Fruit fly (Drosophila melanogaster): ENCODE measurements around the gene fws.

Gene fws

dm6 chr2L:17485457-17485856 is 4.6 kb upstream of the fws start, which contains the start of the genes CG43221 and CG43645:
CG43221 (plus strand) TSS chr2L:17485757.
CG43645 (plus strand) TSS chr2L:17485757.
- TF ChIP-seq rgr (GFP tag; optimal IDR thresholded peaks at IDR 0.05) (no peak), Dif (GFP tag; optimal IDR thresholded peaks at IDR 0.05; ENCODE audit: partially characterized antibody) (no peak), lola (GFP tag; optimal IDR thresholded peaks at IDR 0.05) (no peak), Jra (GFP tag; optimal IDR thresholded peaks at IDR 0.05) (no peak), brk (GFP tag; optimal IDR thresholded peaks at IDR 0.05) (no peak), Sp1 (GFP tag; optimal IDR thresholded peaks at IDR 0.05) (no peak), dmrt93B (GFP tag; optimal IDR thresholded peaks at IDR 0.05) (no peak)

dm6 chr2L:17484174-17484573 is 3.3 kb upstream of the fws start, which contains the start of the genes GCS2beta and CG5131:
GCS2beta (minus strand) TSS chr2L:17484307.
CG5131 (plus strand) TSS chr2L:17484501.
- TF ChIP-seq OdsH (GFP tag; optimal IDR thresholded peaks at IDR 0.05) (peak; percentile 92), fru (GFP tag; optimal IDR thresholded peaks at IDR 0.05) (peak; percentile 93), Mio (GFP tag; optimal IDR thresholded peaks at IDR 0.05) (peak; percentile 79), CG9705 (GFP tag; optimal IDR thresholded peaks at IDR 0.05) (peak; percentile 74), Rel (GFP tag; optimal IDR thresholded peaks at IDR 0.05) (no peak), Rel (tag; optimal IDR thresholded peaks at IDR 0.05) (peak; percentile 43), dl (GFP tag; optimal IDR thresholded peaks at IDR 0.05; ENCODE audit: insufficient read depth in 1 of 2, partially characterized antibody in 2 of 2) (no peak), Dfd (GFP tag; optimal IDR thresholded peaks at IDR 0.05) (no peak), rgr (GFP tag; optimal IDR thresholded peaks at IDR 0.05) (peak; percentile 97), h (GFP tag; optimal IDR thresholded peaks at IDR 0.05) (peak; percentile 95), jim (GFP tag; optimal IDR thresholded peaks at IDR 0.05) (peak; percentile 71), Hnf4 (GFP tag; optimal IDR thresholded peaks at IDR 0.05) (peak; percentile 96), tai (GFP tag; optimal IDR thresholded peaks at IDR 0.05) (peak; percentile 97), lola (GFP tag; optimal IDR thresholded peaks at IDR 0.05) (no peak), Hr83 (GFP tag; optimal IDR thresholded peaks at IDR 0.05; ENCODE audit: poor library complexity, severe bottlenecking) (peak; percentile 89), br (GFP tag; optimal IDR thresholded peaks at IDR 0.05) (peak; percentile 94), HLH106 (tag; optimal IDR thresholded peaks at IDR 0.05) (peak; percentile 92), GATAd (GFP tag; optimal IDR thresholded peaks at IDR 0.05) (peak; percentile 92), foxo (GFP tag; optimal IDR thresholded peaks at IDR 0.05) (peak; percentile 70 to 98), dmrt93B (GFP tag; optimal IDR thresholded peaks at IDR 0.05) (peak; percentile 81), sv (GFP tag; optimal IDR thresholded peaks at IDR 0.05) (peak; percentile 92), brk (GFP tag; optimal IDR thresholded peaks at IDR 0.05) (no peak), woc (GFP tag; optimal IDR thresholded peaks at IDR 0.05) (peak; percentile 74), Sp1 (GFP tag; optimal IDR thresholded peaks at IDR 0.05) (peak; percentile 77), ey (GFP tag; optimal IDR thresholded peaks at IDR 0.05) (peak; percentile 96), CG32264 (GFP tag; optimal IDR thresholded peaks at IDR 0.05) (peak; percentile 82), Myc (optimal IDR thresholded peaks at IDR 0.05) (no peak), sage (GFP tag; optimal IDR thresholded peaks at IDR 0.05) (peak; percentile 72), Hr78 (GFP tag; optimal IDR thresholded peaks at IDR 0.05) (no peak), dsf (GFP tag; optimal IDR thresholded peaks at IDR 0.05; ENCODE audit: borderline replicate concordance) (peak; percentile 87), psq (GFP tag; optimal IDR thresholded peaks at IDR 0.05) (peak; percentile 84), N (GFP tag; optimal IDR thresholded peaks at IDR 0.05) (no peak), Jra (GFP tag; optimal IDR thresholded peaks at IDR 0.05) (peak; percentile 87)

dm6 chr2L:17477710-17478109 is 3.1 kb downstream of the fws start, which contains the start of gene cass:
cass (minus strand) TSS chr2L:17477888.
- TF ChIP-seq Dif (GFP tag; optimal IDR thresholded peaks at IDR 0.05; ENCODE audit: partially characterized antibody) (no peak), rgr (GFP tag; optimal IDR thresholded peaks at IDR 0.05) (peak; percentile 33), Rel (GFP tag; optimal IDR thresholded peaks at IDR 0.05) (no peak), Rel (tag; optimal IDR thresholded peaks at IDR 0.05) (peak; percentile 25), Sp1 (GFP tag; optimal IDR thresholded peaks at IDR 0.05) (peak; percentile 6), br (GFP tag; optimal IDR thresholded peaks at IDR 0.05) (no peak), Jra (GFP tag; optimal IDR thresholded peaks at IDR 0.05) (peak; percentile 32), Myc (optimal IDR thresholded peaks at IDR 0.05) (peak; percentile 14)

All from whole organism, wandering third instar larva.